Fruit fly (Drosophila melanogaster): ENCODE results near the gene CG14443.
A peak's percentile ranks its signal among the peaks of the same experiment; 100 is the strongest.

Gene CG14443

dm6 chrX:6614266-6614665 is 19.5 kb upstream of the CG14443 start (continued):
- TF ChIP-seq Asciz (GFP tag; optimal IDR thresholded peaks at IDR 0.05) (peak; percentile 31), Ets65A (GFP tag) (no peak), tin (GFP tag; optimal IDR thresholded peaks at IDR 0.05) (no peak), Elba2 (GFP tag; optimal IDR thresholded peaks at IDR 0.05) (no peak), Scr (GFP tag; IDR thresholded peaks at IDR 0.05; ENCODE audit: partially characterized antibody) (no peak), amos (GFP tag; IDR thresholded peaks at IDR 0.05; ENCODE audit: partially characterized antibody) (no peak), tup (GFP tag; optimal IDR thresholded peaks at IDR 0.05) (no peak), CG14441 (GFP tag; IDR thresholded peaks at IDR 0.05) (no peak), unpg (GFP tag; optimal IDR thresholded peaks at IDR 0.05) (peak; percentile 62), CG12391 (tag; optimal IDR thresholded peaks at IDR 0.05) (peak; percentile 3), CG8765 (GFP tag; IDR thresholded peaks at IDR 0.05) (no peak), CG16815 (GFP tag; optimal IDR thresholded peaks at IDR 0.05) (no peak), klu (GFP tag; IDR thresholded peaks at IDR 0.05) (no peak), wek (GFP tag; optimal IDR thresholded peaks at IDR 0.05) (peak; percentile 71), CG17612 (GFP tag; IDR thresholded peaks at IDR 0.05) (no peak), ac (GFP tag; optimal IDR thresholded peaks at IDR 0.05) (peak; percentile 72), insv (GFP tag; optimal IDR thresholded peaks at IDR 0.05) (no peak), lbe (GFP tag; optimal IDR thresholded peaks at IDR 0.05) (no peak), CG2116 (GFP tag; optimal IDR thresholded peaks at IDR 0.05) (peak; percentile 31), Doc3 (GFP tag; IDR thresholded peaks at IDR 0.05; ENCODE audit: partially characterized antibody) (no peak), CG9727 (GFP tag; optimal IDR thresholded peaks at IDR 0.05) (peak; percentile 43), gem (tag; optimal IDR thresholded peaks at IDR 0.05) (peak; percentile 44), Max (GFP tag; optimal IDR thresholded peaks at IDR 0.05) (no peak), sob (GFP tag; IDR thresholded peaks at IDR 0.05) (peak; percentile 42; the same call in 1 of the 2 replicates), Antp (GFP tag; optimal IDR thresholded peaks at IDR 0.05) (no peak), cg (GFP tag; optimal IDR thresholded peaks at IDR 0.05) (peak; percentile 28), Dref (GFP tag; IDR thresholded peaks at IDR 0.05) (no peak), CG3407 (GFP tag; optimal IDR thresholded peaks at IDR 0.05) (peak; percentile 52), onecut (GFP tag; IDR thresholded peaks at IDR 0.05) (no peak), en (GFP tag; optimal IDR thresholded peaks at IDR 0.05) (no peak), Drgx (GFP tag; IDR thresholded peaks at IDR 0.05) (no peak), CG17802 (tag; optimal IDR thresholded peaks at IDR 0.05) (no peak), Fer2 (tag; optimal IDR thresholded peaks at IDR 0.05) (no peak), CG17912 (GFP tag; optimal IDR thresholded peaks at IDR 0.05) (peak; percentile 14), Adf1 (GFP tag; IDR thresholded peaks at IDR 0.05) (no peak), CG3163 (GFP tag; optimal IDR thresholded peaks at IDR 0.05) (no peak), CG11456 (GFP tag; IDR thresholded peaks at IDR 0.05) (no peak), Lim3 (GFP tag; IDR thresholded peaks at IDR 0.05) (no peak), wdn (GFP tag; IDR thresholded peaks at IDR 0.05) (no peak), esg (GFP tag; conservative IDR thresholded peaks at IDR 0.05) (no peak), Hr51 (GFP tag; optimal IDR thresholded peaks at IDR 0.05) (peak in 1 of 2 experiments; percentile 8), CG7271 (tag; optimal IDR thresholded peaks at IDR 0.05) (no peak), mirr (GFP tag; optimal IDR thresholded peaks at IDR 0.05) (peak; percentile 51), CG11093 (GFP tag; IDR thresholded peaks at IDR 0.05) (no peak), CG30431 (GFP tag; optimal IDR thresholded peaks at IDR 0.05) (no peak), CG17186 (GFP tag; optimal IDR thresholded peaks at IDR 0.05) (no peak), CG13894 (tag; optimal IDR thresholded peaks at IDR 0.05) (no peak), toy (GFP tag; IDR thresholded peaks at IDR 0.05) (no peak), H15 (GFP tag; IDR thresholded peaks at IDR 0.05) (no peak), CG4617 (GFP tag; optimal IDR thresholded peaks at IDR 0.05; ENCODE audit: borderline replicate concordance) (no peak), CG1792 (GFP tag; optimal IDR thresholded peaks at IDR 0.05) (no peak), CG15073 (GFP tag; optimal IDR thresholded peaks at IDR 0.05) (no peak)

All from whole organism, embryonic.